Worm (Caenorhabditis elegans) whole organism, L1 larva: ENCODE measurements around the gene sod-4.

Experiments used
- C04F5.9 ChIP-seq: sonication (generic microtip); optimal IDR thresholded peaks from 2 replicates; lab custom pipeline; 2016; ENCODE audit warnings: missing genetic modification characterization, missing compliant biosample characterization
- C16A3.4 ChIP-seq: fragments of 150-350 bp; optimal IDR thresholded peaks from 2 replicates; lab custom pipeline; 2014; ENCODE audit warnings: missing biosample characterization, missing genetic modification characterization
- F16B12.6 ChIP-seq: fragments of 150-350 bp; optimal IDR thresholded peaks from 2 replicates; lab custom pipeline; 2014; ENCODE audit warnings: missing biosample characterization, missing genetic modification characterization
- Y116A8C.19 ChIP-seq: sonication (generic microtip); optimal IDR thresholded peaks from 2 replicates; lab custom pipeline; 2016; ENCODE audit warnings: missing compliant biosample characterization, missing genetic modification characterization, borderline replicate concordance
- blmp-1 ChIP-seq: fragments of 150-350 bp; optimal IDR thresholded peaks from 2 replicates; lab custom pipeline; 2014; ENCODE audit warnings: missing biosample characterization, missing genetic modification characterization
- ceh-88 ChIP-seq: fragments of 200-800 bp; sonication (Bioruptor generic); IDR thresholded peaks from 2 replicates; pipeline ENCODE4 v1.3.6; 2022; ENCODE audit warnings: missing genetic modification characterization, missing compliant biosample characterization
- ces-1 ChIP-seq: fragments of 150-350 bp; optimal IDR thresholded peaks from 2 replicates; lab custom pipeline; 2014; ENCODE audit warnings: missing biosample characterization, missing genetic modification reagents, missing genetic modification characterization
- efl-1 ChIP-seq, 4 experiments: fragments of 150-350 bp; optimal IDR thresholded peaks in 3 of 4; peaks in 1 of 4; 1 replicate in 1 of 4; 2 replicates in 3 of 4; lab custom pipeline; 2014; ENCODE audit warnings: missing biosample characterization in 2 of 4, missing genetic modification characterization in 2 of 4, missing genetic modification reagents in 2 of 4
- elt-2 ChIP-seq: sonication (generic microtip); optimal IDR thresholded peaks from 2 replicates; lab custom pipeline; 2016; ENCODE audit warnings: missing genetic modification characterization, mild to moderate bottlenecking, inconsistent platforms, missing compliant biosample characterization, missing genetic modification reagents
- fos-1 ChIP-seq: fragments of 150-350 bp; optimal IDR thresholded peaks from 2 replicates; lab custom pipeline; 2014; ENCODE audit warnings: missing biosample characterization, missing genetic modification characterization
- isw-1 ChIP-seq: fragments of 200-800 bp; sonication (Bioruptor generic); IDR thresholded peaks from 2 replicates; pipeline ENCODE4 v1.3.6; 2022; ENCODE audit warnings: missing genetic modification characterization, missing compliant biosample characterization
- jun-1 ChIP-seq: fragments of 150-350 bp; optimal IDR thresholded peaks from 2 replicates; lab custom pipeline; 2014; ENCODE audit warnings: missing biosample characterization, missing genetic modification reagents, missing genetic modification characterization
- lin-13 ChIP-seq: fragments of 150-350 bp; optimal IDR thresholded peaks from 2 replicates; lab custom pipeline; 2014; ENCODE audit warnings: missing biosample characterization, missing genetic modification reagents, missing genetic modification characterization
- lin-39 ChIP-seq: fragments of 150-350 bp; optimal IDR thresholded peaks from 2 replicates; lab custom pipeline; 2014; ENCODE audit warnings: missing biosample characterization, missing genetic modification reagents, missing genetic modification characterization
- lsy-2 ChIP-seq, 2 experiments: fragments of 150-350 bp; optimal IDR thresholded peaks; 2 replicates each; lab custom pipeline; 2014; ENCODE audit warnings: missing biosample characterization in 2 of 2, missing genetic modification characterization in 2 of 2
- mef-2 ChIP-seq: fragments of 150-350 bp; optimal IDR thresholded peaks from 2 replicates; lab custom pipeline; 2014; ENCODE audit warnings: missing biosample characterization, missing genetic modification characterization
- nhr-19 ChIP-seq: fragments of 200-800 bp; sonication (Bioruptor generic); conservative IDR thresholded peaks from 2 replicates; pipeline ENCODE4 v1.3.6; 2022; ENCODE audit warnings: missing genetic modification characterization, missing compliant biosample characterization
- nhr-237 ChIP-seq: fragments of 150-350 bp; optimal IDR thresholded peaks from 2 replicates; lab custom pipeline; 2014; ENCODE audit warnings: missing biosample characterization, missing genetic modification characterization
- nhr-71 ChIP-seq: sonication (generic microtip); optimal IDR thresholded peaks from 2 replicates; lab custom pipeline; 2016; ENCODE audit warnings: mild to moderate bottlenecking, missing genetic modification characterization, moderate library complexity, missing compliant biosample characterization
- nhr-77 ChIP-seq: fragments of 150-350 bp; optimal IDR thresholded peaks from 2 replicates; lab custom pipeline; 2014; ENCODE audit warnings: missing biosample characterization, missing genetic modification characterization
- nhr-84 ChIP-seq: sonication (generic microtip); optimal IDR thresholded peaks from 2 replicates; lab custom pipeline; 2017; ENCODE audit warnings: missing biosample characterization, missing genetic modification characterization
- nhr-90 ChIP-seq: sonication (generic microtip); optimal IDR thresholded peaks from 2 replicates; lab custom pipeline; 2016; ENCODE audit warnings: mild to moderate bottlenecking, missing genetic modification characterization, missing compliant biosample characterization; ENCODE audit not compliant: poor library complexity
- pqm-1 ChIP-seq: sonication (generic microtip); optimal IDR thresholded peaks from 3 replicates; lab custom pipeline; 2017; ENCODE audit warnings: missing biosample characterization, missing genetic modification characterization
- rnt-1 ChIP-seq: sonication (generic microtip); optimal IDR thresholded peaks from 2 replicates; lab custom pipeline; 2016; ENCODE audit warnings: mild to moderate bottlenecking, missing genetic modification characterization, moderate library complexity, missing compliant biosample characterization
- skn-1 ChIP-seq: fragments of 150-350 bp; optimal IDR thresholded peaks from 2 replicates; lab custom pipeline; 2014; ENCODE audit warnings: missing biosample characterization, missing genetic modification characterization
- snpc-4 ChIP-seq: fragments of 150-350 bp; optimal IDR thresholded peaks from 2 replicates; lab custom pipeline; 2014; ENCODE audit warnings: missing biosample characterization, missing genetic modification characterization
- sox-4 ChIP-seq: sonication (generic microtip); optimal IDR thresholded peaks from 2 replicates; lab custom pipeline; 2016; ENCODE audit warnings: missing genetic modification characterization, missing compliant biosample characterization
- sptf-1 ChIP-seq: fragments of 150-350 bp; optimal IDR thresholded peaks from 2 replicates; lab custom pipeline; 2014; ENCODE audit warnings: missing biosample characterization, missing genetic modification characterization
- tbx-2 ChIP-seq: sonication (generic microtip); optimal IDR thresholded peaks from 2 replicates; lab custom pipeline; 2016; ENCODE audit warnings: missing genetic modification characterization, missing compliant biosample characterization
- unc-30 ChIP-seq: sonication (generic microtip); optimal IDR thresholded peaks from 2 replicates; lab custom pipeline; 2017; ENCODE audit warnings: missing biosample characterization, missing genetic modification characterization
- unc-98 ChIP-seq: fragments of 200-800 bp; sonication (Bioruptor generic); IDR thresholded peaks from 2 replicates; pipeline ENCODE4 v1.3.6; 2022; ENCODE audit warnings: missing genetic modification characterization, missing compliant biosample characterization
- xbp-1 ChIP-seq: sonication (generic microtip); optimal IDR thresholded peaks from 2 replicates; lab custom pipeline; 2016; ENCODE audit warnings: missing genetic modification characterization, missing compliant biosample characterization
- ztf-11 ChIP-seq, 2 experiments: sonication (generic microtip); optimal IDR thresholded peaks; 2 replicates each; lab custom pipeline; 2016 to 2017; ENCODE audit warnings: missing genetic modification characterization in 2 of 2, missing biosample characterization in 1 of 2, missing compliant biosample characterization in 1 of 2
- ztf-4 ChIP-seq: fragments of 150-350 bp; optimal IDR thresholded peaks from 2 replicates; lab custom pipeline; 2014; ENCODE audit warnings: missing biosample characterization, missing genetic modification characterization

Gene sod-4

DNA sequence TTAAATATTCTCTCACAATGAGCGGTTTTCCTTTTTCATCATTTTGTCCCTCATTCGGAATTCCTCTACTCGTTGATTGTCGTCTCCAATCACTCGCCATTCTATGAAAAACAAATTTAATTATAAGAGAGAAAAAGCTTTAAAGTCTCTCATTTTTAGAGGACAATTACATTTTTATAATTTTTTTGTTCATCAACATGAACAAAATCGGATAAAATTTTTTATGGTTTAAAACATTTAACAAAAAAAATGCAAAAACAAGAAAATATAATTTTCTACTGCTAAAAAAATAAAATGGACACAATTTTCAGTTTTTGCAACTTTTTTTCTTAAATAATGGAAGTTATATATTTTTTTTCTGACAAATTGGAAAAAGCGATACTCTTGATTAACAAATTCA, 16.0 kb upstream of the sod-4 start, which contains the start of gene F55H2.7:
Gene F55H2.7 (minus strand): TSS at position 101 of the 400 bp plus-strand sequence.
- TF ChIP-seq snpc-4, result no peak
- TF ChIP-seq sox-4 (tag; lab: Kevin White, UChicago), result no peak
- TF ChIP-seq nhr-19, result no peak

DNA sequence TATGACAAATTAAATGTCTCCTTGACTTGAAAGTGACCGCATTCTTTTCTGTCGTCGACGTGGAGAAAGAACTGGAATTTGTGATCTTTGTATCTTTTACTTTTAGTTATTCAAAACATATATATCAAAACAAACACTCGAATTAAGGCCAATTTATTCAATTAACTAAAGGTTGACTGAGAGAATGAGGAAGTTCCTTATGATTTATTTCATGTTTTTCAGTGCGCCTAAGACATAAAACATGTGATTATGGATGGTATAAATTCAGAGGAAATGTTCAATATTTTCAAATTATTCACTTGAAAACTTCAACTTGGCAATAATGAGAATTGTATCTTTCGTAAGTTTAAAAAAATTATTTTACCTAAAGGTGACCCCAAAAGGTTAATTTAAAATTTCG, 13.4 kb upstream of the sod-4 start, which contains the start of gene F55H2.8:
Gene F55H2.8 (plus strand): TSS at position 301 of the 400 bp plus-strand sequence.
- TF ChIP-seq nhr-90 (tag; lab: Kevin White, UChicago) (no peak), efl-1 (optimal IDR thresholded peaks at IDR 0.05; lab: Kevin White, UChicago) (no peak), efl-1 (GFP tag; optimal IDR thresholded peaks at IDR 0.05 in 1 of 2; lab: Kevin White, UChicago) (no peak), nhr-19 (no peak), Y116A8C.19 (tag; lab: Kevin White, UChicago) (no peak), lin-13 (GFP tag; lab: Kevin White, UChicago) (no peak)

DNA sequence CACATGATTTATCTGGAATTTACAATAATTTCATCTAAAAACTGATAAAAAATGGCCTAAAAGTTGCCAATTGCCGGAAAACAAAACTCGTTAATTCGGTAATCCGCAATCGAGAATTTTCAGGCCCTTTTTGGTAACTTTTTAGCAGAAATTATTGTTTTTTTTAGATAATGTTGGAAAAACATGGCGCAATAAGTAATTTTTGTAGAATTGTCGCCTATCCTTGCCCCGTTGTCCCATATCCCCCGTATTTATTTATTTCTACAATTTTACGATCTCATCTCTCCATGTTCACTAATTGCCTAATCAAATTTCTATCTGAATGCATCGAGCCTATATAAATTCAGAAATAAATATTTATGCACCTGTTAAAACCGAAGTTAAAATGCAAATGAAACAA, 12.8 kb upstream of the sod-4 start:
- TF ChIP-seq xbp-1 (tag; lab: Kevin White, UChicago), result no peak
- no peak for TF ChIP-seq C04F5.9 (tag; lab: Kevin White, UChicago)
- TF ChIP-seq lin-39, result no peak
- TF ChIP-seq fos-1, result no peak
- TF ChIP-seq nhr-237 (tag; lab: Kevin White, UChicago), result no peak
- no peak for TF ChIP-seq nhr-71 (tag; lab: Kevin White, UChicago)
- TF ChIP-seq lsy-2 (tag; optimal IDR thresholded peaks at IDR 0.05; lab: Kevin White, UChicago), result no peak
- no peak for TF ChIP-seq skn-1 (tag; lab: Kevin White, UChicago)
- no peak for TF ChIP-seq C16A3.4 (tag; lab: Kevin White, UChicago)
- TF ChIP-seq nhr-77 (tag; lab: Kevin White, UChicago), result no peak
- TF ChIP-seq mef-2 (tag; lab: Kevin White, UChicago), result no peak
- no peak for TF ChIP-seq ztf-4 (tag; lab: Kevin White, UChicago)
- TF ChIP-seq tbx-2 (tag; lab: Kevin White, UChicago), result no peak
- no peak for TF ChIP-seq blmp-1
- no peak for TF ChIP-seq Y116A8C.19 (tag; lab: Kevin White, UChicago)

DNA sequence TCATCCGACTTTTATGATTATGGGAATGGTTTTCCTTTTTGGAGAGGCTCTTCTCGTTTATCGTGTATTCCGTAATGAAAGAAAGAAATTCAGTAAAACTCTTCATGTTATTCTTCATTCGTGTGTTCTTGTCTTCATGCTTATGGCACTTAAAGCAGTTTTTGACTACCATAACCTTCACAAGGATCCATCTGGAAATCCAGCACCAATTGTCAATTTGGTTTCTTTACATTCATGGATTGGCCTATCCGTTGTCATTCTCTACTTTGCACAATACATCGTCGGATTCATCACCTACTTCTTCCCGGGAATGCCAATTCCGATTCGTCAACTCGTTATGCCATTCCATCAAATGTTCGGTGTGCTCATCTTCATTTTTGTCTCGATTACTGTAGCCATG, 11.5 kb upstream of the sod-4 start:
- TF ChIP-seq nhr-84 (tag; lab: Kevin White, UChicago) (no peak), pqm-1 (no peak), elt-2 (tag; lab: Kevin White, UChicago) (no peak), ztf-11 (tag; optimal IDR thresholded peaks at IDR 0.05; lab: Kevin White, UChicago) (no peak), jun-1 (no peak)
- TF ChIP-seq, all 84 proteins: peak for 0

DNA sequence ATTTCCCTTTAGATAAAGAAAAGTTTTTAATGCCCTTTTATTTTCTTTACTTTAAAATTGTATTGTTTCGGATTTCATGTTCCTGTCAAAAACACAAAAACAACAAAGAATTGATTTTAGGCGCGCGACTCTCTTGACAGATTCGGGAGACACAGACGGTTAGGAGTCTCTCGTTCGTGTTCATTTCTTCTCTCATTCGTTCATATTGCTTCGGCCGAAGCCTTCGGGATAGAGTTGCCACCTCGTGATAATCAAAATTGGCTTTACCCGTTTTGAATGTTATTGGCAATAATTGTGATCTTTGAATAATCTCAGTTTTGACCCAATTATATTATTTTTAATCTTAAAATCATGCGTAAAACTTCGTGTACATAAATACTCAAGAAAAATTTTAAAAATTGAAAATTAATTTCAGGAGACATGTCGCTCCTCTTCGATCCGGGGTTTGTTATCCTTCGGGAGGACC, 10.9 kb upstream of the sod-4 start, which contains the start of gene F55H2.5:
Gene F55H2.5 (plus strand): TSS at position 416 of the 466 bp plus-strand sequence.
- TF ChIP-seq ceh-88 (GFP tag; lab: Robert Waterston, UW) (no peak), fos-1 (no peak), unc-98 (no peak), rnt-1 (tag; lab: Kevin White, UChicago) (no peak), lin-39 (no peak), skn-1 (tag; lab: Kevin White, UChicago) (no peak), sptf-1 (tag; lab: Kevin White, UChicago) (no peak), F16B12.6 (no peak), isw-1 (GFP tag; lab: Robert Waterston, UW) (no peak), ces-1 (GFP tag; lab: Kevin White, UChicago) (no peak), unc-30 (tag; lab: Kevin White, UChicago) (no peak)
